Fruit fly (Drosophila melanogaster) whole organism, prepupa: ENCODE data around the gene JIL-1.
A peak's percentile ranks its signal among the peaks of the same experiment; 100 is the strongest.

ENCODE experiments used
- Blimp-1 ChIP-seq: fragments of 200-800 bp; sonication (Bioruptor generic); optimal IDR thresholded peaks from 3 replicates; lab custom pipeline; 2017; ENCODE audit warnings: missing biosample characterization, missing genetic modification characterization, mild to moderate bottlenecking, moderate library complexity, missing genetic modification reagents
- CG10631 ChIP-seq: fragments of 200-800 bp; sonication (Bioruptor generic); optimal IDR thresholded peaks from 2 replicates; lab custom pipeline; 2016; ENCODE audit warnings: missing biosample characterization, missing genetic modification characterization
- CG10669 ChIP-seq: fragments of 200-800 bp; sonication (Bioruptor generic); optimal IDR thresholded peaks from 3 replicates; lab custom pipeline; 2018; ENCODE audit warnings: missing biosample characterization, mild to moderate bottlenecking, missing genetic modification characterization, moderate library complexity
- CG11294 ChIP-seq: fragments of 200-800 bp; sonication (Bioruptor generic); IDR thresholded peaks from 2 replicates; pipeline ENCODE4 v1.3.6; 2022; ENCODE audit warnings: missing biosample characterization, missing genetic modification characterization
- CG11902 ChIP-seq: fragments of 200-800 bp; sonication (Bioruptor generic); optimal IDR thresholded peaks from 3 replicates; lab custom pipeline; 2016; ENCODE audit warnings: missing biosample characterization, missing genetic modification characterization
- CG15336 ChIP-seq: fragments of 200-800 bp; sonication (Bioruptor generic); IDR thresholded peaks from 2 replicates; pipeline ENCODE4 v1.3.6; 2022; ENCODE audit warnings: missing biosample characterization, missing genetic modification characterization
- CG1621 ChIP-seq: fragments of 200-800 bp; sonication (Bioruptor generic); optimal IDR thresholded peaks from 3 replicates; lab custom pipeline; 2018; ENCODE audit warnings: missing biosample characterization, mild to moderate bottlenecking, missing genetic modification characterization
- CG16779 ChIP-seq: fragments of 200-800 bp; sonication (Bioruptor generic); optimal IDR thresholded peaks from 3 replicates; lab custom pipeline; 2017; ENCODE audit warnings: missing biosample characterization, mild to moderate bottlenecking, missing genetic modification characterization
- CG3032 ChIP-seq: fragments of 200-800 bp; optimal IDR thresholded peaks from 2 replicates; lab custom pipeline; 2019; ENCODE audit warnings: missing biosample characterization, mild to moderate bottlenecking, missing genetic modification characterization, moderate library complexity
- CG32006 ChIP-seq: fragments of 200-800 bp; sonication (Bioruptor generic); optimal IDR thresholded peaks from 3 replicates; lab custom pipeline; 2017; ENCODE audit warnings: missing biosample characterization, mild to moderate bottlenecking, missing genetic modification characterization
- CG34406 ChIP-seq: fragments of 200-800 bp; sonication (Bioruptor generic); optimal IDR thresholded peaks from 3 replicates; lab custom pipeline; 2016; ENCODE audit warnings: missing biosample characterization, missing genetic modification characterization
- CG3919 ChIP-seq: fragments of 200-800 bp; sonication (Bioruptor generic); optimal IDR thresholded peaks from 3 replicates; lab custom pipeline; 2016; ENCODE audit warnings: missing biosample characterization, missing genetic modification characterization
- CG4318 ChIP-seq: fragments of 200-800 bp; sonication (Bioruptor generic); optimal IDR thresholded peaks from 3 replicates; lab custom pipeline; 2017; ENCODE audit warnings: missing biosample characterization, mild to moderate bottlenecking, missing genetic modification characterization
- CG6163 ChIP-seq: fragments of 200-800 bp; sonication (Bioruptor generic); IDR thresholded peaks from 3 replicates; pipeline ENCODE4 v1.3.6; 2022; ENCODE audit warnings: missing biosample characterization, missing genetic modification characterization
- CG6792 ChIP-seq: fragments of 200-800 bp; sonication (Bioruptor generic); optimal IDR thresholded peaks from 3 replicates; lab custom pipeline; 2016; ENCODE audit warnings: missing biosample characterization, missing genetic modification characterization
- CG6854 ChIP-seq: fragments of 200-800 bp; sonication (Bioruptor generic); optimal IDR thresholded peaks from 2 replicates; lab custom pipeline; 2017; ENCODE audit warnings: missing biosample characterization, mild to moderate bottlenecking, missing genetic modification characterization
- CG7368 ChIP-seq: fragments of 200-800 bp; sonication (Bioruptor generic); optimal IDR thresholded peaks from 3 replicates; lab custom pipeline; 2016; ENCODE audit warnings: missing biosample characterization, missing genetic modification characterization
- CG8119 ChIP-seq: fragments of 200-800 bp; sonication (Bioruptor generic); IDR thresholded peaks from 3 replicates; pipeline ENCODE4 v1.3.6; 2022; ENCODE audit warnings: missing biosample characterization, missing genetic modification characterization
- CG8632 ChIP-seq: fragments of 200-800 bp; sonication (Bioruptor generic); optimal IDR thresholded peaks from 3 replicates; lab custom pipeline; 2016; ENCODE audit warnings: missing biosample characterization, missing genetic modification characterization
- CG9139 ChIP-seq: fragments of 200-800 bp; sonication (Bioruptor generic); optimal IDR thresholded peaks from 3 replicates; lab custom pipeline; 2017; ENCODE audit warnings: missing biosample characterization, mild to moderate bottlenecking, missing genetic modification characterization
- Eip93F ChIP-seq: fragments of 200-800 bp; sonication (Bioruptor generic); optimal IDR thresholded peaks from 2 replicates; lab custom pipeline; 2016; ENCODE audit warnings: missing biosample characterization, mild to moderate bottlenecking, missing genetic modification characterization
- Ets21C ChIP-seq: fragments of 200-800 bp; sonication (Bioruptor generic); optimal IDR thresholded peaks from 3 replicates; lab custom pipeline; 2016; ENCODE audit warnings: missing biosample characterization, missing genetic modification characterization
- Ets96B ChIP-seq: fragments of 200-800 bp; optimal IDR thresholded peaks from 2 replicates; lab custom pipeline; 2019; ENCODE audit warnings: missing biosample characterization, mild to moderate bottlenecking, missing genetic modification characterization, moderate library complexity
- Gug ChIP-seq: fragments of 200-800 bp; sonication (Bioruptor generic); IDR thresholded peaks from 2 replicates; pipeline ENCODE4 v1.3.6; 2022; ENCODE audit warnings: missing biosample characterization, missing genetic modification characterization
- Hr38 ChIP-seq: sonication (Bioruptor generic); optimal IDR thresholded peaks from 2 replicates; lab custom pipeline; 2016; ENCODE audit warnings: missing biosample characterization, missing genetic modification characterization
- Hr39 ChIP-seq: fragments of 200-800 bp; sonication (Bioruptor generic); optimal IDR thresholded peaks from 2 replicates; lab custom pipeline; 2016; ENCODE audit warnings: missing biosample characterization, missing genetic modification characterization
- Hr4 ChIP-seq: fragments of 200-800 bp; sonication (Bioruptor generic); optimal IDR thresholded peaks from 3 replicates; lab custom pipeline; 2016; ENCODE audit warnings: missing biosample characterization, missing genetic modification characterization
- Lpt ChIP-seq: fragments of 200-800 bp; sonication (Bioruptor generic); optimal IDR thresholded peaks from 3 replicates; lab custom pipeline; 2016; ENCODE audit warnings: missing biosample characterization, missing genetic modification characterization
- Met ChIP-seq: fragments of 200-800 bp; sonication (Bioruptor generic); optimal IDR thresholded peaks from 3 replicates; lab custom pipeline; 2016; ENCODE audit warnings: missing biosample characterization, missing genetic modification characterization
- OdsH ChIP-seq: fragments of 200-800 bp; sonication (Bioruptor generic); optimal IDR thresholded peaks from 3 replicates; lab custom pipeline; 2016; ENCODE audit warnings: missing biosample characterization, missing genetic modification characterization
- Smox ChIP-seq: fragments of 200-800 bp; sonication (Bioruptor generic); optimal IDR thresholded peaks from 3 replicates; lab custom pipeline; 2016; ENCODE audit warnings: missing biosample characterization, missing genetic modification characterization
- Sox102F ChIP-seq: fragments of 200-800 bp; sonication (Bioruptor generic); optimal IDR thresholded peaks from 2 replicates; lab custom pipeline; 2016; ENCODE audit warnings: missing biosample characterization, mild to moderate bottlenecking, missing genetic modification characterization
- Sox14 ChIP-seq: fragments of 200-800 bp; sonication (Bioruptor generic); optimal IDR thresholded peaks from 3 replicates; lab custom pipeline; 2016; ENCODE audit warnings: missing biosample characterization, missing genetic modification characterization
- Sox15 ChIP-seq: fragments of 200-800 bp; sonication (Bioruptor generic); optimal IDR thresholded peaks from 3 replicates; lab custom pipeline; 2016; ENCODE audit warnings: missing biosample characterization, missing genetic modification characterization
- acj6 ChIP-seq: fragments of 200-800 bp; sonication (Bioruptor generic); optimal IDR thresholded peaks from 3 replicates; lab custom pipeline; 2016; ENCODE audit warnings: missing biosample characterization, missing genetic modification characterization
- cyc ChIP-seq: fragments of 200-800 bp; sonication (Bioruptor generic); optimal IDR thresholded peaks from 3 replicates; lab custom pipeline; 2016; ENCODE audit warnings: missing biosample characterization, missing genetic modification characterization
- dsx ChIP-seq: fragments of 200-800 bp; optimal IDR thresholded peaks from 3 replicates; lab custom pipeline; 2019; ENCODE audit warnings: missing biosample characterization, mild to moderate bottlenecking, missing genetic modification characterization, moderate library complexity; ENCODE audit not compliant: poor library complexity, severe bottlenecking
- eg ChIP-seq: fragments of 200-800 bp; sonication (Bioruptor generic); IDR thresholded peaks from 3 replicates; pipeline ENCODE4 v1.3.6; 2022; ENCODE audit warnings: missing biosample characterization, missing genetic modification characterization
- fd59A ChIP-seq: fragments of 200-800 bp; sonication (Bioruptor generic); optimal IDR thresholded peaks from 2 replicates; lab custom pipeline; 2017; ENCODE audit warnings: missing biosample characterization, mild to moderate bottlenecking, missing genetic modification characterization, missing genetic modification reagents
- fd85E ChIP-seq: fragments of 200-800 bp; sonication (Bioruptor generic); optimal IDR thresholded peaks from 3 replicates; lab custom pipeline; 2016; ENCODE audit warnings: missing biosample characterization, missing genetic modification characterization
- fkh ChIP-seq: fragments of 200-800 bp; sonication (Bioruptor generic); optimal IDR thresholded peaks from 3 replicates; lab custom pipeline; 2017; ENCODE audit warnings: missing biosample characterization, mild to moderate bottlenecking, missing genetic modification characterization, moderate library complexity
- lz ChIP-seq: fragments of 200-800 bp; sonication (Bioruptor generic); optimal IDR thresholded peaks from 3 replicates; lab custom pipeline; 2016; ENCODE audit warnings: missing biosample characterization, missing genetic modification characterization
- net ChIP-seq: fragments of 200-800 bp; sonication (Bioruptor generic); optimal IDR thresholded peaks from 3 replicates; lab custom pipeline; 2016; ENCODE audit warnings: missing biosample characterization, missing genetic modification characterization
- salr ChIP-seq, 2 experiments: fragments of 200-800 bp; sonication (Bioruptor generic); optimal IDR thresholded peaks; 3 replicates each; lab custom pipeline; 2016 to 2018; ENCODE audit warnings: missing biosample characterization in 2 of 2, missing genetic modification characterization in 2 of 2, mild to moderate bottlenecking in 1 of 2
- spab ChIP-seq: fragments of 200-800 bp; sonication (Bioruptor generic); optimal IDR thresholded peaks from 2 replicates; lab custom pipeline; 2017; ENCODE audit warnings: missing biosample characterization, mild to moderate bottlenecking, missing genetic modification characterization, missing genetic modification reagents
- ss ChIP-seq, 2 experiments: fragments of 200-800 bp; sonication (Bioruptor generic); optimal IDR thresholded peaks; 2 replicates in 1 of 2; 3 replicates in 1 of 2; lab custom pipeline; 2017 to 2018; ENCODE audit warnings: mild to moderate bottlenecking in 2 of 2, missing biosample characterization in 2 of 2, missing genetic modification characterization in 2 of 2, moderate library complexity in 1 of 2
- svp ChIP-seq: fragments of 200-800 bp; sonication (Bioruptor generic); peaks from one replicate; lab custom pipeline; 2016; ENCODE audit warnings: missing biosample characterization, missing genetic modification characterization
- topi ChIP-seq: fragments of 200-800 bp; sonication (Bioruptor generic); optimal IDR thresholded peaks from 3 replicates; lab custom pipeline; 2016; ENCODE audit warnings: missing biosample characterization, missing genetic modification characterization

JIL-1 gene

DNA sequence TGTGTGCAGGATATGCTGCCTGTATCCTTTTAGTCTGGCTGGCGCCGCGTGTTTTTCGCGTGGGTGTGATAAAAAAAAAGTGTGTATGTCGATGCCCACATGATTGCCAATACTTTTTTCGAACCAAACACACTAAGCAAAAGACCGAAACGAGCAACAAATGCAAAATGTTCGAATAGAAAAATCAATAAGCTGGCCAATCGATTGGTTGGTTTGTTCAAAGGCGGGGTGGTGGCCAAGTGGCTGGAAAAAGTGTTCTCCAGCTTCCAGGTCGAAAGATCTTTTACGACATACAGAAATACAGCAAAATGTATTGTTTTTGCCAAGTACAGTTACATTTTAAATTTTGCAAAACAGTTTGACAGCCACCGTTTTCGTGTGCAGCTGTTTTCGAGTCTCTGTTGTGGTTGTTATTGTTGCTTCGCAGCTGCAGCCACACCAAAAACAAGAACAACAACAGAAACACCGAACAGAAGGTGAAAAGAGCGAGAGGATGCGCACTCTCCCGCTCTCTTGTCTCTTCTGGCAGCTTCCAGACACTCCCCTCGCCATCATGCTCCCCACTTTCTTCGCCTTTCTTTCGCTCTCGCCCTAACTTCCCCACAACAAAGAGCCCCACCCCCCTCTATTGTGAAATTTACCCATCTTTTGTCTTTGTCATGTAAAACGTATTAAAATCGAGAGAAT is 30.7 kb upstream of the JIL-1 start:
- TF ChIP-seq CG6854 (GFP tag; lab: Kevin White, UChicago) (peak; percentile 16), Eip93F (GFP tag; lab: Kevin White, UChicago) (no peak), svp (GFP tag; lab: Kevin White, UChicago) (peak; percentile 84), Ets21C (no peak), fkh (GFP tag; lab: Kevin White, UChicago) (no peak), CG15336 (GFP tag; lab: Robert Waterston, UW) (0 out of 2 replicates have a peak, but pooled peaks have one; percentile 8), CG8632 (GFP tag; lab: Kevin White, UChicago) (no peak), CG32006 (GFP tag; lab: Kevin White, UChicago) (no peak), CG6163 (GFP tag; lab: Robert Waterston, UW) (peak; percentile 39; the same call in 1 of the 3 replicates), lz (GFP tag; lab: Kevin White, UChicago) (no peak), ss (GFP tag; optimal IDR thresholded peaks at IDR 0.05; lab: Kevin White, UChicago) (peak; percentile 16 to 20), Sox14 (GFP tag; lab: Kevin White, UChicago) (peak; percentile 88)

DNA sequence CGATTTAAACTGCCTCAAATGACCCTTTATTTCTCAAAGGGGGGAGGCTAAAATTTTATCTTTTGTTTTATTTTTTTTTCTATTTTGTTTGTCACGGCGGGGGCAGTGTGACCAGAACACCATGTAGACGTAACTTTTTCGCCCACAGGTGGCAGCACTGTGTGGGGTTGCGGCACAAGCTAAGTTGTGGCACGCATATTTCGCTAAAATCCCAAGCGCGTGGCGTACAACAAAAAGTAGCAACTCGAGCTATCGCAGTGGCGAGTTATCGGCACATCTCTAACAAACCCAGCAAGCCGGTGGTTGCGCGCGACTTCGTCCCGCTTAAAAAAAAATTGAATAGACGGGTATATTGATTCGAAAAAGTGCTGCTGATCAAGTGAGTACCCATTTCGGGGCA is 30.1 kb upstream of the JIL-1 start, which contains the start of the genes Ufd1 and NaPi-III:
TSS of gene Ufd1 (minus strand) at position 129 of the 400 bp plus-strand sequence.
TSS of gene NaPi-III (plus strand) at position 261 of the 400 bp plus-strand sequence.
- TF ChIP-seq Hr38 (GFP tag; lab: Kevin White, UChicago) (no peak), Sox14 (GFP tag; lab: Kevin White, UChicago) (peak; percentile 78), CG3919 (GFP tag; lab: Kevin White, UChicago) (no peak), CG11902 (no peak), fd59A (no peak), Sox15 (GFP tag; lab: Kevin White, UChicago) (no peak), CG15336 (GFP tag; lab: Robert Waterston, UW) (0 out of 2 replicates have a peak, but pooled peaks have one; percentile 40), ss (GFP tag; optimal IDR thresholded peaks at IDR 0.05; lab: Kevin White, UChicago) (peak in 1 of 2 experiments; percentile 23), CG10631 (GFP tag; lab: Kevin White, UChicago) (no peak), Hr39 (peak; percentile 2), salr (GFP tag; optimal IDR thresholded peaks at IDR 0.05; lab: Kevin White, UChicago) (no peak), CG8119 (peak; percentile 60; the same call in 2 of the 3 replicates), Met (GFP tag; lab: Kevin White, UChicago) (no peak), CG6854 (GFP tag; lab: Kevin White, UChicago) (no peak), CG9139 (GFP tag; lab: Kevin White, UChicago) (no peak), CG34406 (GFP tag; lab: Kevin White, UChicago) (no peak), Sox102F (GFP tag; lab: Kevin White, UChicago) (no peak), CG4318 (GFP tag; lab: Kevin White, UChicago) (no peak), Blimp-1 (no peak), CG7368 (no peak), fkh (GFP tag; lab: Kevin White, UChicago) (peak; percentile 18), net (peak; percentile 26), CG16779 (tag; lab: Kevin White, UChicago) (no peak), Lpt (GFP tag; lab: Kevin White, UChicago) (no peak), cyc (GFP tag; lab: Kevin White, UChicago) (no peak), Hr4 (GFP tag; lab: Kevin White, UChicago) (no peak), spab (GFP tag; lab: Kevin White, UChicago) (no peak), CG1621 (tag; lab: Kevin White, UChicago) (peak; percentile 65), Smox (GFP tag; lab: Kevin White, UChicago) (no peak), OdsH (peak; percentile 12), Ets21C (no peak), topi (no peak), fd85E (GFP tag; lab: Kevin White, UChicago) (no peak), Ets96B (no peak), CG3032 (tag; lab: Kevin White, UChicago) (peak; percentile 41), Gug (no peak), CG6792 (GFP tag; lab: Kevin White, UChicago) (no peak), eg (GFP tag; lab: Robert Waterston, UW) (peak; percentile 70; the same call in 1 of the 3 replicates), dsx (GFP tag; lab: Kevin White, UChicago) (peak; percentile 58), acj6 (GFP tag; lab: Kevin White, UChicago) (no peak), CG8632 (GFP tag; lab: Kevin White, UChicago) (no peak), CG10669 (GFP tag; lab: Kevin White, UChicago) (no peak), CG11294 (GFP tag; lab: Robert Waterston, UW) (no peak)
